Fruit fly (Drosophila melanogaster) whole organism, embryonic: ENCODE results near the gene CG3625.

Experiments
- ATbp ChIP-seq: fragments of 200-800 bp; sonication (Bioruptor generic); optimal IDR thresholded peaks from 2 replicates; lab custom pipeline; 2017; ENCODE audit warnings: missing biosample characterization, mild to moderate bottlenecking, missing genetic modification characterization, missing genetic modification reagents
- Adf1 ChIP-seq: fragments of 200-800 bp; sonication (Bioruptor generic); IDR thresholded peaks from 2 replicates; pipeline ENCODE4 v1.3.6; 2022; ENCODE audit warnings: missing biosample characterization, missing genetic modification characterization
- Atf3 ChIP-seq: fragments of 200-800 bp; sonication (Bioruptor generic); optimal IDR thresholded peaks from 3 replicates; lab custom pipeline; 2016; ENCODE audit warnings: missing biosample characterization, missing genetic modification characterization
- Atf6 ChIP-seq: fragments of 200-800 bp; sonication (Bioruptor generic); IDR thresholded peaks from 2 replicates; pipeline ENCODE4 v1.3.6; 2022; ENCODE audit warnings: missing biosample characterization, missing genetic modification characterization
- CG10654 ChIP-seq: fragments of 200-800 bp; sonication (Bioruptor generic); optimal IDR thresholded peaks from 2 replicates; lab custom pipeline; 2016; ENCODE audit warnings: missing biosample characterization, missing genetic modification characterization
- CG12391 ChIP-seq: fragments of 200-800 bp; sonication (Bioruptor generic); optimal IDR thresholded peaks from 3 replicates; lab custom pipeline; 2018; ENCODE audit warnings: missing biosample characterization, mild to moderate bottlenecking, missing genetic modification characterization, moderate library complexity
- CG12942 ChIP-seq: fragments of 200-800 bp; sonication (Bioruptor generic); optimal IDR thresholded peaks from 3 replicates; lab custom pipeline; 2016; ENCODE audit warnings: missing biosample characterization, missing genetic modification characterization
- CG1603 ChIP-seq: fragments of 200-800 bp; sonication (Bioruptor generic); optimal IDR thresholded peaks from 2 replicates; lab custom pipeline; 2019; ENCODE audit warnings: missing biosample characterization, mild to moderate bottlenecking, missing genetic modification characterization, moderate library complexity
- CG17829 ChIP-seq: fragments of 200-800 bp; optimal IDR thresholded peaks from 2 replicates; lab custom pipeline; 2019; ENCODE audit warnings: missing biosample characterization, mild to moderate bottlenecking, missing genetic modification characterization, moderate library complexity
- CG17912 ChIP-seq: fragments of 200-800 bp; sonication (Bioruptor generic); optimal IDR thresholded peaks from 2 replicates; lab custom pipeline; 2018; ENCODE audit warnings: missing biosample characterization, mild to moderate bottlenecking, missing genetic modification characterization
- CG18011 ChIP-seq: fragments of 200-800 bp; sonication (Bioruptor generic); optimal IDR thresholded peaks from 2 replicates; lab custom pipeline; 2017; ENCODE audit warnings: missing biosample characterization, missing genetic modification characterization, mild to moderate bottlenecking, moderate library complexity, missing genotype
- CG2129 ChIP-seq: fragments of 200-800 bp; sonication (Bioruptor generic); IDR thresholded peaks from 2 replicates; pipeline ENCODE4 v1.3.6; 2022; ENCODE audit warnings: missing biosample characterization, missing genetic modification characterization; ENCODE audit not compliant: partially characterized antibody
- CG34376 ChIP-seq: fragments of 200-800 bp; sonication (Bioruptor generic); optimal IDR thresholded peaks from 2 replicates; lab custom pipeline; 2018; ENCODE audit warnings: missing biosample characterization, mild to moderate bottlenecking, missing genetic modification characterization
- CG6272 ChIP-seq: fragments of 200-800 bp; sonication (Bioruptor generic); IDR thresholded peaks from 2 replicates; pipeline ENCODE4 v1.3.6; 2022; ENCODE audit warnings: missing biosample characterization, missing genetic modification characterization
- CG7928 ChIP-seq: fragments of 200-800 bp; sonication (Bioruptor generic); optimal IDR thresholded peaks from 2 replicates; lab custom pipeline; 2017; ENCODE audit warnings: missing biosample characterization, mild to moderate bottlenecking, missing genetic modification characterization
- D ChIP-seq, 2 experiments: fragments of 200-800 bp in 1 of 2; fragments of >200 bp in 1 of 2; sonication (Bioruptor generic) in 1 of 2; optimal IDR thresholded peaks; 2 replicates in 1 of 2; 3 replicates in 1 of 2; lab custom pipeline; 2017; ENCODE audit warnings: mild to moderate bottlenecking in 1 of 2, missing biosample characterization in 1 of 2, missing genetic modification characterization in 1 of 2, missing genetic modification reagents in 1 of 2
- D19A ChIP-seq: fragments of 200-800 bp; optimal IDR thresholded peaks from 3 replicates; lab custom pipeline; 2019; ENCODE audit warnings: missing biosample characterization, mild to moderate bottlenecking, missing genetic modification characterization, moderate library complexity
- D19B ChIP-seq: fragments of 200-800 bp; sonication (Bioruptor generic); optimal IDR thresholded peaks from 2 replicates; lab custom pipeline; 2017; ENCODE audit warnings: missing biosample characterization, mild to moderate bottlenecking, missing genetic modification characterization
- Dek ChIP-seq: fragments of 200-800 bp; sonication (Bioruptor generic); optimal IDR thresholded peaks from 3 replicates; lab custom pipeline; 2019; ENCODE audit warnings: missing biosample characterization, mild to moderate bottlenecking, missing genetic modification characterization, moderate library complexity
- Ets97D ChIP-seq: fragments of 200-800 bp; sonication (Bioruptor generic); optimal IDR thresholded peaks from 3 replicates; lab custom pipeline; 2016; ENCODE audit warnings: missing biosample characterization, missing genetic modification characterization
- Fer1 ChIP-seq: fragments of 200-800 bp; sonication (Bioruptor generic); optimal IDR thresholded peaks from 2 replicates; lab custom pipeline; 2017; ENCODE audit warnings: missing biosample characterization, mild to moderate bottlenecking, missing genetic modification characterization
- Gsc ChIP-seq: fragments of 200-800 bp; sonication (Bioruptor generic); IDR thresholded peaks from 2 replicates; pipeline ENCODE4 v1.3.6; 2022; ENCODE audit warnings: missing biosample characterization, missing genetic modification characterization
- Hmr ChIP-seq: fragments of 200-800 bp; sonication (Bioruptor generic); optimal IDR thresholded peaks from 3 replicates; lab custom pipeline; 2017; ENCODE audit warnings: mild to moderate bottlenecking, missing biosample characterization, missing genetic modification reagents, missing genetic modification characterization
- Hmx ChIP-seq: fragments of 200-800 bp; sonication (Bioruptor generic); optimal IDR thresholded peaks from 2 replicates; lab custom pipeline; 2016; ENCODE audit warnings: missing biosample characterization, missing genetic modification characterization
- Hsf ChIP-seq: fragments of 200-800 bp; sonication (Bioruptor generic); optimal IDR thresholded peaks from 3 replicates; lab custom pipeline; 2016; ENCODE audit warnings: missing biosample characterization, missing genetic modification characterization
- Lhr ChIP-seq: fragments of 200-800 bp; sonication (Bioruptor generic); optimal IDR thresholded peaks from 3 replicates; lab custom pipeline; 2017; ENCODE audit warnings: mild to moderate bottlenecking, missing biosample characterization, missing genetic modification reagents, missing genetic modification characterization
- Sox102F ChIP-seq: fragments of 200-800 bp; sonication (Bioruptor generic); optimal IDR thresholded peaks from 2 replicates; lab custom pipeline; 2018; ENCODE audit warnings: missing biosample characterization, mild to moderate bottlenecking, missing genetic modification characterization, moderate library complexity
- bowl ChIP-seq: fragments of 200-800 bp; sonication (Bioruptor generic); IDR thresholded peaks from 2 replicates; pipeline ENCODE4 v1.3.6; 2022; ENCODE audit warnings: missing biosample characterization, missing genetic modification characterization
- cas ChIP-seq: fragments of 200-800 bp; sonication (Bioruptor generic); IDR thresholded peaks from 2 replicates; pipeline ENCODE4 v1.3.6; 2022; ENCODE audit warnings: missing biosample characterization, missing genetic modification characterization
- cg ChIP-seq: fragments of 200-800 bp; sonication (Bioruptor generic); optimal IDR thresholded peaks from 3 replicates; lab custom pipeline; 2019; ENCODE audit warnings: missing biosample characterization, mild to moderate bottlenecking, missing genetic modification characterization, moderate library complexity
- chn ChIP-seq: fragments of 200-800 bp; sonication (Bioruptor generic); optimal IDR thresholded peaks from 2 replicates; lab custom pipeline; 2016; ENCODE audit warnings: missing biosample characterization, missing genetic modification characterization
- corto ChIP-seq: fragments of 200-800 bp; sonication (Bioruptor generic); optimal IDR thresholded peaks from 2 replicates; lab custom pipeline; 2016; ENCODE audit warnings: missing biosample characterization, mild to moderate bottlenecking, missing genetic modification characterization, moderate library complexity
- crol ChIP-seq: fragments of 200-800 bp; sonication (Bioruptor generic); IDR thresholded peaks from 2 replicates; pipeline ENCODE4 v1.3.6; 2022; ENCODE audit warnings: missing biosample characterization, missing genetic modification characterization
- ems ChIP-seq: fragments of 200-800 bp; sonication (Bioruptor generic); optimal IDR thresholded peaks from 3 replicates; lab custom pipeline; 2016; ENCODE audit warnings: missing biosample characterization, missing genetic modification characterization
- fd102C ChIP-seq: fragments of 200-800 bp; sonication (Bioruptor generic); optimal IDR thresholded peaks from 2 replicates; lab custom pipeline; 2018; ENCODE audit warnings: missing biosample characterization, mild to moderate bottlenecking, missing genetic modification characterization, moderate library complexity
- ftz-f1 ChIP-seq: fragments of 200-800 bp; sonication (Bioruptor generic); optimal IDR thresholded peaks from 2 replicates; lab custom pipeline; 2016; ENCODE audit warnings: missing biosample characterization, missing genetic modification characterization
- gt ChIP-seq: fragments of 200-800 bp; sonication (Bioruptor generic); IDR thresholded peaks from 2 replicates; pipeline ENCODE4 v1.3.6; 2022; ENCODE audit warnings: missing biosample characterization, missing genetic modification characterization
- ham ChIP-seq: fragments of 200-800 bp; sonication (Bioruptor generic); IDR thresholded peaks from 2 replicates; pipeline ENCODE4 v1.3.6; 2022; ENCODE audit warnings: missing biosample characterization, missing genetic modification characterization
- nau ChIP-seq: fragments of 200-800 bp; sonication (Bioruptor generic); optimal IDR thresholded peaks from 3 replicates; lab custom pipeline; 2017; ENCODE audit warnings: missing biosample characterization, mild to moderate bottlenecking, missing genetic modification characterization, missing genetic modification reagents
- pb ChIP-seq: fragments of 200-800 bp; sonication (Bioruptor generic); optimal IDR thresholded peaks from 3 replicates; lab custom pipeline; 2016; ENCODE audit warnings: missing biosample characterization, missing genetic modification characterization
- run ChIP-seq: fragments of 200-800 bp; sonication (Bioruptor generic); optimal IDR thresholded peaks from 3 replicates; lab custom pipeline; 2018; ENCODE audit warnings: missing biosample characterization, mild to moderate bottlenecking, missing genetic modification characterization
- salm ChIP-seq: fragments of 200-800 bp; sonication (Bioruptor generic); optimal IDR thresholded peaks from 2 replicates; lab custom pipeline; 2018; ENCODE audit warnings: missing biosample characterization, mild to moderate bottlenecking, missing genetic modification characterization
- sd ChIP-seq: fragments of 200-800 bp; sonication (Bioruptor generic); optimal IDR thresholded peaks from 3 replicates; lab custom pipeline; 2018; ENCODE audit warnings: missing biosample characterization, mild to moderate bottlenecking, missing genetic modification characterization, moderate library complexity
- slp2 ChIP-seq: fragments of 200-800 bp; sonication (Bioruptor generic); optimal IDR thresholded peaks from 2 replicates; lab custom pipeline; 2016; ENCODE audit warnings: missing biosample characterization, missing genetic modification characterization
- trh ChIP-seq: fragments of 200-800 bp; sonication (Bioruptor generic); optimal IDR thresholded peaks from 2 replicates; lab custom pipeline; 2016; ENCODE audit warnings: missing biosample characterization, missing genetic modification characterization
- unpg ChIP-seq: fragments of 200-800 bp; sonication (Bioruptor generic); optimal IDR thresholded peaks from 3 replicates; lab custom pipeline; 2018; ENCODE audit warnings: missing biosample characterization, mild to moderate bottlenecking, missing genetic modification characterization, moderate library complexity
- wdn ChIP-seq: fragments of 200-800 bp; sonication (Bioruptor generic); IDR thresholded peaks from 2 replicates; pipeline ENCODE4 v1.3.6; 2022; ENCODE audit warnings: missing biosample characterization, missing genetic modification characterization
- zen ChIP-seq: fragments of 200-800 bp; sonication (Bioruptor generic); optimal IDR thresholded peaks from 3 replicates; lab custom pipeline; 2018; ENCODE audit warnings: missing biosample characterization, mild to moderate bottlenecking, missing genetic modification characterization, moderate library complexity

Gene CG3625

dm6 chr2L:297480-298284 is 6.1 kb upstream of the CG3625 start, which contains the start of gene Pi3K21B (continued):
- TF ChIP-seq CG34376 (GFP tag; lab: Kevin White, UChicago) (peak; percentile 85), ham (GFP tag; lab: Robert Waterston, UW) (peak; percentile 83), cg (GFP tag; lab: Kevin White, UChicago) (peak; percentile 98), CG7928 (GFP tag; lab: Kevin White, UChicago) (peak; percentile 99), slp2 (peak; percentile 78), CG1603 (tag; lab: Kevin White, UChicago) (peak; percentile 85), ATbp (GFP tag; lab: Kevin White, UChicago) (peak; percentile 51), gt (0 out of 2 replicates have a peak, but pooled peaks have one; percentile 56), Hmx (GFP tag; lab: Kevin White, UChicago) (peak; percentile 58), ftz-f1 (GFP tag; lab: Kevin White, UChicago) (peak; percentile 33), cas (peak; percentile 30; the same call in 1 of the 2 replicates), Lhr (GFP tag; lab: Kevin White, UChicago) (peak; percentile 60), zen (peak; percentile 91), Ets97D (GFP tag; lab: Kevin White, UChicago) (peak; percentile 88), wdn (GFP tag; lab: Robert Waterston, UW) (peak; percentile 83), nau (peak; percentile 54), Hsf (GFP tag; lab: Kevin White, UChicago) (peak; percentile 90), CG18011 (GFP tag; lab: Kevin White, UChicago) (peak; percentile 80), CG2129 (no peak), Fer1 (GFP tag; lab: Kevin White, UChicago) (peak; percentile 86), Dek (peak; percentile 91), Gsc (no peak), ems (GFP tag; lab: Kevin White, UChicago) (peak; percentile 93), fd102C (GFP tag; lab: Kevin White, UChicago) (no peak), sd (tag; lab: Kevin White, UChicago) (peak; percentile 70), CG12391 (tag; lab: Kevin White, UChicago) (peak; percentile 93), CG6272 (peak; percentile 78), Sox102F (GFP tag; lab: Kevin White, UChicago) (peak; percentile 87), trh (GFP tag; lab: Kevin White, UChicago) (peak; percentile 78), D (optimal IDR thresholded peaks at IDR 0.05; lab: Kevin White, UChicago) (no peak), D (GFP tag; optimal IDR thresholded peaks at IDR 0.05; lab: Kevin White, UChicago) (peak; percentile 77), CG17912 (peak; percentile 78), run (peak; percentile 67), salm (tag; lab: Kevin White, UChicago) (peak; percentile 60), Adf1 (GFP tag; lab: Robert Waterston, UW) (peak; percentile 25; the same call in 1 of the 2 replicates), Hmr (peak; percentile 93), chn (GFP tag; lab: Kevin White, UChicago) (peak; percentile 91), CG17829 (tag; lab: Kevin White, UChicago) (peak; percentile 89), CG10654 (GFP tag; lab: Kevin White, UChicago) (peak; percentile 86), corto (peak; percentile 78), pb (GFP tag; lab: Kevin White, UChicago) (peak; percentile 90), crol (GFP tag; lab: Robert Waterston, UW) (no peak), CG12942 (peak; percentile 94), Atf3 (peak; percentile 86), bowl (GFP tag; lab: Robert Waterston, UW) (0 out of 2 replicates have a peak, but pooled peaks have one; percentile 32), Atf6 (GFP tag; lab: Robert Waterston, UW) (peak; percentile 82), unpg (GFP tag; lab: Kevin White, UChicago) (peak; percentile 88), D19A (tag; lab: Kevin White, UChicago) (peak; percentile 78), D19B (GFP tag; lab: Kevin White, UChicago) (peak; percentile 68)
